Worm (Caenorhabditis elegans): ENCODE results near the gene mpst-7.
A peak's percentile ranks its signal among the peaks of the same experiment; 100 is the strongest.

mpst-7 gene

DNA sequence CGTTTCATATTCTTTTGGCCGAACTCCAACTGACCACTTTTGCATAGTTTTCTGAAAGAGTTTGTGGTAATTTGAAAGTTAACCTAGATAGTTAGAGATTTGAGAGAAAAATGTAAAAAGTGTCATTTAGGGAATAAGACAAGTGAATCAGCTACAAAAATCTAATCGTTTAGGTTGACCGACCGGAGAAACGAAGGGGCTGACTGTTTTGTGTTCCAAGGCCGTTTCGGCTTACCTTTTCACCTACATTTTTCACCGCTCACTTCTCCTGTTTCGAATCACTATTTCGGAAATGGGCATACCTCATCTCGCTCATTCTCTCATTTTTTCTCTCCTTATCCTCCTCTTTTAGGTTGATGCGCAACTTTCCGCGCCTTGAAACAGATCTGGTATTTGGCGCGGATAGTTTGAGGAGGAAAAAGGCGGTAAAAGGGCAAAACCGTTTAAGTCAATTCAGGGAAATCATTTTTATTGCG lies at the start of gene mpst-7:
Gene mpst-7, minus strand, starts transcription at position 51 of the 476 bp plus-strand sequence.
- TF ChIP-seq unc-62 (GFP tag; optimal IDR thresholded peaks at IDR 0.05 in 1 of 2) (peak in 1 of 2 experiments; percentile 25), unc-62 (tag; optimal IDR thresholded peaks at IDR 0.05) (no peak), nhr-28 (tag; optimal IDR thresholded peaks at IDR 0.05) (peak; percentile 12), fos-1 (tag; optimal IDR thresholded peaks at IDR 0.05) (no peak), ama-1 (optimal IDR thresholded peaks at IDR 0.05) (no peak)

DNA sequence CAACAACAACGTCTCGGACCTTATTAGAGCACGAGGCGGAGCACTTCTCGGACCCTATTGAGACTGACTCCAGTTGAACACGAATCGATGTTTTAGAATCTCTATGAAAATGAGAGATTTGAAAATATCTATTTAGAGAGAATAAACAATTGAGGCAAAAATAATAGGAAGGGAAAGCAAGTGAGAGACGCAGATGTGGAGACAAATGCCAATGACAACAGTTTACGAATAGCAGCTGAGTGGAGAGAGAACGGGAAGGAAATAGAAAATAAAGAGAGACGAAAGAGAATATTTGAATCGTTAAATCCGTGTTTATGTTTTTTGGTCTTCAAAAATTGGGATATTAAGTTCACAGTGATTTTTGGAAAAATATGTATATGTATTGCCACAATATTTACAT lies 48.9 kb upstream of the mpst-7 start:
- TF ChIP-seq hlh-11 (tag; optimal IDR thresholded peaks at IDR 0.05) (peak; percentile 54), nhr-10 (tag; optimal IDR thresholded peaks at IDR 0.05) (peak; percentile 18), ZK546.5 (tag; optimal IDR thresholded peaks at IDR 0.05) (no peak), nhr-11 (tag; optimal IDR thresholded peaks at IDR 0.05) (peak; percentile 26), hmg-1.1 (GFP tag; IDR thresholded peaks at IDR 0.05) (peak; percentile 33; the same call in 1 of the 2 replicates), rbr-2 (tag; optimal IDR thresholded peaks at IDR 0.05) (peak; percentile 39), lin-13 (GFP tag; optimal IDR thresholded peaks at IDR 0.05) (peak; percentile 9), fos-1 (tag; optimal IDR thresholded peaks at IDR 0.05) (no peak), dve-1 (tag; optimal IDR thresholded peaks at IDR 0.05; ENCODE audit: insufficient read depth) (peak; percentile 21), aha-1 (tag) (no peak), lir-3 (tag; optimal IDR thresholded peaks at IDR 0.05) (no peak), Y48G9A.11 (GFP tag; IDR thresholded peaks at IDR 0.05) (no peak), zip-2 (tag; optimal IDR thresholded peaks at IDR 0.05) (no peak), nhr-102 (tag; optimal IDR thresholded peaks at IDR 0.05) (no peak), mep-1 (tag; optimal IDR thresholded peaks at IDR 0.05) (peak; percentile 27), mdl-1 (tag; optimal IDR thresholded peaks at IDR 0.05) (peak in 1 of 2 experiments; percentile 34), nhr-28 (tag; optimal IDR thresholded peaks at IDR 0.05) (peak; percentile 18), nhr-48 (tag; optimal IDR thresholded peaks at IDR 0.05) (no peak), dmd-6 (GFP tag; IDR thresholded peaks at IDR 0.05) (peak; percentile 35; the same call in 1 of the 2 replicates), lsy-2 (tag; optimal IDR thresholded peaks at IDR 0.05) (peak in 1 of 2 experiments; percentile 1), ama-1 (optimal IDR thresholded peaks at IDR 0.05) (no peak), F26F4.8 (GFP tag; conservative IDR thresholded peaks at IDR 0.05) (no peak), daf-16 (GFP tag; optimal IDR thresholded peaks at IDR 0.05) (no peak), daf-16 (tag; optimal IDR thresholded peaks at IDR 0.05) (peak; percentile 72)

ce11 chrV:13009271-13009670 lies 48.3 kb upstream of the mpst-7 start:
- no peak for TF ChIP-seq vab-7 (GFP tag; IDR thresholded peaks at IDR 0.05)
- TF ChIP-seq R02D3.7 (tag; optimal IDR thresholded peaks at IDR 0.05) = peak; percentile 43

DNA sequence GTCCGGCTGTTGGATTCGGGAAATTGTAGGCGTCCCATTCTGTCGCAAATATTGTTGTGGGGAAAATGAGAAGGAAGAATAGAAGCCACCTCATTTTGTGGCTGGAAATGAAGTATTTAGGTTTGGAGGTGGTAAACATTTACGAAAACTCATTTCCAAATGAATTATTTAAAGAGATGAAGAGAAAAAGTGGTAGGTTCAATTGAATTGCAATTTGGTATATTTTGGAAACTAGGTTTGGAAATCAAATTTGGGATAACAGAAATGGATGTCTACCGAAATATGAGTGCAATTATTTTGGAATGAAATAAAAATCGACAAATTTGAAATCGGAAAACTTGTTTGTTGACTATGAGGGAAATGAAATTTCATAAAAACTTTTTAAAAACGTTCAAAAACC lies 47.9 kb upstream of the mpst-7 start, which contains the start of gene F15B9.10:
Gene F15B9.10, minus strand, starts transcription at position 101 of the 400 bp plus-strand sequence.
- peak in 1 of 2 experiments; percentile 3 for TF ChIP-seq unc-62 (GFP tag; optimal IDR thresholded peaks at IDR 0.05 in 1 of 2)
- no peak for TF ChIP-seq unc-62 (tag; optimal IDR thresholded peaks at IDR 0.05)
- TF ChIP-seq dmd-8 (GFP tag; IDR thresholded peaks at IDR 0.05) = no peak

- TF ChIP-seq mdt-29 (GFP tag; IDR thresholded peaks at IDR 0.05) (no peak), lin-38 (GFP tag; IDR thresholded peaks at IDR 0.05) (peak; percentile 40), arid-1 (GFP tag; conservative IDR thresholded peaks at IDR 0.05) (0 out of 2 replicates have a peak, but pooled peaks have one; percentile 28)
These were observed 45.8 kb upstream of the mpst-7 start for ce11 chrV:13006754-13007153.

DNA sequence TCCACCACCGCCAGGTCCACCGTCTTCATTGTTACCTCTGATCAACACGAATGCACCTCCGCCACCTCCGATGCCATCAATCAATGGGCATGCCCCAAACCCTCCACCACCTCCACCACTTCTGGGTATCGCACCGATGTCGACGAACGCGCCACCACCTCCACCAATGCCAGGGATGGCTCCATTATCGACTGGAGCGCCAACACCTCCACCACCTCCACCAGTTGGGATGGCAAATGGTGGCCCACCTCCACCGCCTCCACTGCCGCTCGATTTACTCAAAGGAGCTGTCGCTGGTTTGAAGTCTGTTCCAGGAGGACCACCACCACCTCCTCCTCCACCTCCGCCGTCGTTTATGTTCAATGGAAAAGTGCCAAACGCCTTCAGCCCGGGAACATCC lies 43.4 kb upstream of the mpst-7 start:
- peak; percentile 90 for TF ChIP-seq set-16 (GFP tag; IDR thresholded peaks at IDR 0.05)
- TF ChIP-seq dmd-8 (GFP tag; IDR thresholded peaks at IDR 0.05) = no peak
- peak; percentile 71; the same call in 1 of the 2 replicates for TF ChIP-seq D1046.2 (GFP tag; IDR thresholded peaks at IDR 0.05)
- TF ChIP-seq aha-1 (tag) = peak; percentile 69

All from whole organism, L4 larva.